Worm (Caenorhabditis elegans) whole organism, L1 larva: ENCODE measurements around the gene sre-7.
"Not testable (repeated sequence)": the region's sequence is repeated elsewhere in the genome, so short reads cannot be mapped to it uniquely, and the experiment has no call there.

ENCODE experiments used
- Y116A8C.19 ChIP-seq: sonication (generic microtip); optimal IDR thresholded peaks from 2 replicates; lab custom pipeline; 2016; ENCODE audit warnings: missing compliant biosample characterization, missing genetic modification characterization, borderline replicate concordance
- ama-1 ChIP-seq: fragments of 150-350 bp; optimal IDR thresholded peaks from 2 replicates; lab custom pipeline; 2014
- ceh-63 ChIP-seq: fragments of 200-800 bp; sonication (Bioruptor generic); optimal IDR thresholded peaks from 2 replicates; lab custom pipeline; 2018; ENCODE audit warnings: mild to moderate bottlenecking, missing genetic modification characterization, missing compliant biosample characterization
- ceh-88 ChIP-seq: fragments of 200-800 bp; sonication (Bioruptor generic); IDR thresholded peaks from 2 replicates; pipeline ENCODE4 v1.3.6; 2022; ENCODE audit warnings: missing genetic modification characterization, missing compliant biosample characterization
- ceh-90 ChIP-seq: sonication (generic microtip); optimal IDR thresholded peaks from 2 replicates; lab custom pipeline; 2016; ENCODE audit warnings: missing genetic modification characterization, missing compliant biosample characterization
- ces-1 ChIP-seq: fragments of 150-350 bp; optimal IDR thresholded peaks from 2 replicates; lab custom pipeline; 2014; ENCODE audit warnings: missing biosample characterization, missing genetic modification reagents, missing genetic modification characterization
- efl-1 ChIP-seq, 4 experiments: fragments of 150-350 bp; optimal IDR thresholded peaks in 3 of 4; peaks in 1 of 4; 1 replicate in 1 of 4; 2 replicates in 3 of 4; lab custom pipeline; 2014; ENCODE audit warnings: missing biosample characterization in 2 of 4, missing genetic modification characterization in 2 of 4, missing genetic modification reagents in 2 of 4
- egl-13 ChIP-seq: sonication (generic microtip); optimal IDR thresholded peaks from 2 replicates; lab custom pipeline; 2016; ENCODE audit warnings: missing genotype, missing genetic modification reagents, missing genetic modification characterization, missing compliant biosample characterization
- egl-27 ChIP-seq, 2 experiments: fragments of 150-350 bp in 1 of 2; sonication (generic microtip); optimal IDR thresholded peaks; 3 replicates each; lab custom pipeline; 2017 to 2018; ENCODE audit warnings: missing biosample characterization in 2 of 2, missing genetic modification characterization in 2 of 2, missing genetic modification reagents in 2 of 2
- elt-2 ChIP-seq: sonication (generic microtip); optimal IDR thresholded peaks from 2 replicates; lab custom pipeline; 2016; ENCODE audit warnings: missing genetic modification characterization, mild to moderate bottlenecking, inconsistent platforms, missing compliant biosample characterization, missing genetic modification reagents
- ets-5 ChIP-seq: fragments of 200-800 bp; sonication (Bioruptor generic); IDR thresholded peaks from 2 replicates; pipeline ENCODE4 v1.3.6; 2022; ENCODE audit warnings: missing genetic modification characterization, missing compliant biosample characterization
- fkh-10 ChIP-seq: sonication (generic microtip); optimal IDR thresholded peaks from 2 replicates; lab custom pipeline; 2017; ENCODE audit warnings: missing biosample characterization, missing genetic modification reagents, missing genetic modification characterization
- hlh-17 ChIP-seq: fragments of 200-800 bp; sonication (Bioruptor generic); optimal IDR thresholded peaks from 2 replicates; lab custom pipeline; 2018; ENCODE audit warnings: missing genetic modification characterization, mild to moderate bottlenecking, missing compliant biosample characterization, moderate library complexity, borderline replicate concordance
- hlh-4 ChIP-seq: sonication (generic microtip); optimal IDR thresholded peaks from 2 replicates; lab custom pipeline; 2016; ENCODE audit warnings: mild to moderate bottlenecking, missing genetic modification characterization, missing compliant biosample characterization
- hpl-2 ChIP-seq: fragments of 150-350 bp; optimal IDR thresholded peaks from 2 replicates; lab custom pipeline; 2014; ENCODE audit warnings: missing biosample characterization, missing genetic modification reagents, missing genetic modification characterization
- irx-1 ChIP-seq: sonication (generic microtip); optimal IDR thresholded peaks from 2 replicates; lab custom pipeline; 2016; ENCODE audit warnings: missing genetic modification characterization, missing compliant biosample characterization
- isw-1 ChIP-seq: fragments of 200-800 bp; sonication (Bioruptor generic); IDR thresholded peaks from 2 replicates; pipeline ENCODE4 v1.3.6; 2022; ENCODE audit warnings: missing genetic modification characterization, missing compliant biosample characterization
- lsy-2 ChIP-seq, 2 experiments: fragments of 150-350 bp; optimal IDR thresholded peaks; 2 replicates each; lab custom pipeline; 2014; ENCODE audit warnings: missing biosample characterization in 2 of 2, missing genetic modification characterization in 2 of 2
- mab-9 ChIP-seq: fragments of 200-800 bp; sonication (Bioruptor generic); IDR thresholded peaks from 2 replicates; pipeline ENCODE4 v1.3.6; 2022; ENCODE audit warnings: missing genetic modification reagents, missing genetic modification characterization, missing compliant biosample characterization
- mep-1 ChIP-seq: fragments of 150-350 bp; optimal IDR thresholded peaks from 2 replicates; lab custom pipeline; 2014; ENCODE audit warnings: missing biosample characterization, missing genetic modification characterization
- nhr-11 ChIP-seq: fragments of 150-350 bp; optimal IDR thresholded peaks from 2 replicates; lab custom pipeline; 2014; ENCODE audit warnings: missing biosample characterization, missing genetic modification characterization
- nhr-237 ChIP-seq: fragments of 150-350 bp; optimal IDR thresholded peaks from 2 replicates; lab custom pipeline; 2014; ENCODE audit warnings: missing biosample characterization, missing genetic modification characterization
- nhr-28 ChIP-seq: fragments of 150-350 bp; optimal IDR thresholded peaks from 2 replicates; lab custom pipeline; 2014; ENCODE audit warnings: missing biosample characterization, missing genetic modification characterization
- nhr-71 ChIP-seq: sonication (generic microtip); optimal IDR thresholded peaks from 2 replicates; lab custom pipeline; 2016; ENCODE audit warnings: mild to moderate bottlenecking, missing genetic modification characterization, moderate library complexity, missing compliant biosample characterization
- nhr-85 ChIP-seq: sonication (generic microtip); peaks from one replicate; lab custom pipeline; 2016; ENCODE audit warnings: missing genetic modification characterization, inconsistent platforms, missing compliant biosample characterization
- nhr-90 ChIP-seq: sonication (generic microtip); optimal IDR thresholded peaks from 2 replicates; lab custom pipeline; 2016; ENCODE audit warnings: mild to moderate bottlenecking, missing genetic modification characterization, missing compliant biosample characterization; ENCODE audit not compliant: poor library complexity
- rnt-1 ChIP-seq: sonication (generic microtip); optimal IDR thresholded peaks from 2 replicates; lab custom pipeline; 2016; ENCODE audit warnings: mild to moderate bottlenecking, missing genetic modification characterization, moderate library complexity, missing compliant biosample characterization
- snu-23 ChIP-seq: sonication (generic microtip); optimal IDR thresholded peaks from 2 replicates; lab custom pipeline; 2016; ENCODE audit warnings: missing genetic modification characterization, missing compliant biosample characterization
- sox-4 ChIP-seq: sonication (generic microtip); optimal IDR thresholded peaks from 2 replicates; lab custom pipeline; 2016; ENCODE audit warnings: missing genetic modification characterization, missing compliant biosample characterization
- sup-37 ChIP-seq: fragments of 200-800 bp; sonication (Bioruptor generic); optimal IDR thresholded peaks from 2 replicates; lab custom pipeline; 2018; ENCODE audit warnings: mild to moderate bottlenecking, missing genetic modification characterization, missing compliant biosample characterization
- tlp-1 ChIP-seq: fragments of 150-350 bp; optimal IDR thresholded peaks from 2 replicates; lab custom pipeline; 2014; ENCODE audit warnings: missing biosample characterization, missing genetic modification characterization
- unc-30 ChIP-seq: sonication (generic microtip); optimal IDR thresholded peaks from 2 replicates; lab custom pipeline; 2017; ENCODE audit warnings: missing biosample characterization, missing genetic modification characterization
- unc-62 ChIP-seq: fragments of 150-350 bp; optimal IDR thresholded peaks from 2 replicates; lab custom pipeline; 2014; ENCODE audit warnings: missing biosample characterization, missing genetic modification reagents, missing genetic modification characterization
- vab-15 ChIP-seq: sonication (generic microtip); optimal IDR thresholded peaks from 2 replicates; lab custom pipeline; 2017; ENCODE audit warnings: missing genotype, mild to moderate bottlenecking, missing genetic modification characterization, missing compliant biosample characterization
- xbp-1 ChIP-seq: sonication (generic microtip); optimal IDR thresholded peaks from 2 replicates; lab custom pipeline; 2016; ENCODE audit warnings: missing genetic modification characterization, missing compliant biosample characterization

Gene sre-7

DNA sequence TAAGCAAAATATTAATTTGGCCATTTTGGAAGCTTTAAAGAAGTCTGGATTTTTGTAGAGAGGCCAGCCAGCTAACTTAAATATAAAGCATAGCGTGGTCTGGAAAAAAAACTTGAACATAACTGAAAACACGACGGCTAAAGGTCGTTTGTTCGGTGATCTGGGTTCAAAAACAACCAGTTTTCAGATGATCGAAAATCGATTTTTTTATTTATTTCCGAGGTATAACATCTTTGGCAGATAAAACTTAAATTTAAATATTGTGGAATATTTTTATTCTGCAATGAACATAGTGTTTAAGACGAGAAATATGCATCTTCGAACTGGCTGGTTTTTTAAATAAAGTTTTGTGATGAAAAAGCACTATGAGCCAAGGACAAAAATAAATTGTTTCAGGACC is 24.6 kb downstream of the sre-7 start, which contains the start of gene F40G12.4:
F40G12.4 (minus strand) TSS at position 101 of the 400 bp plus-strand sequence.
- no peak for TF ChIP-seq lsy-2 (tag; optimal IDR thresholded peaks at IDR 0.05; lab: Kevin White, UChicago)
- no peak for TF ChIP-seq nhr-237
- no peak for TF ChIP-seq ces-1 (GFP tag; lab: Kevin White, UChicago)
- no peak for TF ChIP-seq nhr-90 (tag; lab: Kevin White, UChicago)
- no peak for TF ChIP-seq elt-2
- no peak for TF ChIP-seq tlp-1 (tag; lab: Kevin White, UChicago)
- no peak for TF ChIP-seq xbp-1 (tag; lab: Kevin White, UChicago)
- TF ChIP-seq mab-9 (GFP tag; lab: Robert Waterston, UW) = no peak
- no peak for TF ChIP-seq hlh-17
- TF ChIP-seq fkh-10 (GFP tag; lab: Kevin White, UChicago) = no peak
- TF ChIP-seq unc-30 (tag; lab: Kevin White, UChicago) = no peak
- no peak for TF ChIP-seq nhr-28
- TF ChIP-seq nhr-11 (tag; lab: Kevin White, UChicago) = no peak
- TF ChIP-seq hlh-4 (tag; lab: Kevin White, UChicago) = no peak
- no peak for TF ChIP-seq unc-62
- TF ChIP-seq egl-13 (tag; lab: Kevin White, UChicago) = no peak

DNA sequence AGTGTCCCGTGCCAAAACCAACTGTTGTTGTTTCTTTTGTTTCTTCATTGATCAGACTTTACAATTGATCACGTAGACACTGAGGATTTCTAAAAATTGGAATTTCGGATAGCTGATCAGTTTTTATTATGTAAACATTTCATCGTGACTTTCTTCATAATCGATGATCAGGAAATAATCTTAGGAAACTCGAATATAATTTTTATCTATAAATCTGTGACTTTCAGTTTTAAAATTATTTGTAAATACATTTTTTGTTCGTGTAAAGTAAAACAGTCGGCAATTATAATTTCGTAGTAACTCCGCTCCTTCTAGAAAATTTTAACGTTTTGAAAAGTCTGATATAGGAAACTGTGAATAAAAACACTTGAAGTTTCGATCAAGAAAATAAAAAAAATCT is 26.7 kb downstream of the sre-7 start, which contains the start of gene F40G12.5:
F40G12.5 (minus strand) TSS at position 101 of the 400 bp plus-strand sequence.
- TF ChIP-seq rnt-1 (tag; lab: Kevin White, UChicago) (no peak), hlh-17 (no peak), egl-13 (tag; lab: Kevin White, UChicago) (no peak), ces-1 (GFP tag; lab: Kevin White, UChicago) (no peak), ets-5 (GFP tag; lab: Robert Waterston, UW) (no peak), tlp-1 (tag; lab: Kevin White, UChicago) (no peak), ceh-88 (GFP tag; lab: Robert Waterston, UW) (no peak), Y116A8C.19 (no peak), snu-23 (GFP tag; lab: Kevin White, UChicago) (no peak), nhr-85 (tag; lab: Kevin White, UChicago) (no peak), sox-4 (tag; lab: Kevin White, UChicago) (no peak)

DNA sequence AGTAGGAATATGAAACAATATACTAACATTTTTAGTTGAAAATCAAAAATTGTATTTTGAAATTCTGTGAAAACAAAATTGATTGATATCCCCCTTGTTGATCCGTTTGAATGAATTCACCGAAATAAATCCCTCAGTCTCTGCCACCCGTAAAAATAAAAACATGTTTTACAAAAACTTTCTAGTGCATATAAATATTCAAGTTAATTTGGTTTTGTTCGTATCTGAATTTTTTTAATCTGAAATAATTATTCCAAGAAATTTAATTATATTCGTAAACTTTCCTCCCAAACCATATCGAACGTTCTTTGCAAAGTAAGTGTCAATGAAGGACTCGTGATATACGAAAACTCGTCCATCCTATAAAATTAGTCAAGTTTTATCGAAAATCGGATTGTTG is 29.0 kb downstream of the sre-7 start, which contains the start of gene F40G12.6:
F40G12.6 (minus strand) TSS at position 101 of the 400 bp plus-strand sequence.
- TF ChIP-seq isw-1 (GFP tag; lab: Robert Waterston, UW) (no peak), nhr-237 (no peak), elt-2 (no peak), vab-15 (tag; lab: Kevin White, UChicago) (no peak), sox-4 (tag; lab: Kevin White, UChicago) (no peak), hlh-4 (tag; lab: Kevin White, UChicago) (no peak), irx-1 (no peak), efl-1 (optimal IDR thresholded peaks at IDR 0.05; lab: Kevin White, UChicago) (no peak), efl-1 (GFP tag; optimal IDR thresholded peaks at IDR 0.05 in 1 of 2; lab: Kevin White, UChicago) (no peak), ama-1 (lab: Kevin White, UChicago) (no peak), nhr-28 (no peak), mep-1 (tag; lab: Kevin White, UChicago) (no peak), egl-27 (tag; optimal IDR thresholded peaks at IDR 0.05; lab: Kevin White, UChicago) (no peak), nhr-71 (tag; lab: Kevin White, UChicago) (no peak), mab-9 (GFP tag; lab: Robert Waterston, UW) (no peak), ceh-90 (tag; lab: Kevin White, UChicago) (no peak), sup-37 (GFP tag; lab: Kevin White, UChicago) (no peak), ceh-63 (GFP tag; lab: Kevin White, UChicago) (no peak), hpl-2 (GFP tag; lab: Kevin White, UChicago) (no peak)

DNA sequence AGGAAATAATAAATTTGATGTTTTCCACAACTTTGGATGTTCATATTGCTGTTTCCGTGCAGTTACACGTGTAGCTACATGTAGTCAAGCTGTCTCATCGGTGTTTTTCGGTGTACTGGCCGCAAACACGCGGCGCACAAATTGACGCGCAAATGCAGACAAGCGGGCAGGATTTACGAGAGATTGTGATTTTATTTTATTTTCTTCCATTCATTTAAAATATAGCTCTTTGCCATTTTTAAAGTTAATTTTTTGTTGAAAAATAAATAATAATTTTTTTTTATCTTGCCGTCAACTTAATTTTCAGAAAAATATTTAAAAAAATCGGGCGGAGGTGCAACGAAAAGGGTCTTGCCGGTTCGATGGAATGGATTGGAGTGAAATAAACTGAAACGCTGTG is 30.3 kb downstream of the sre-7 start, which contains the start of gene F40G12.7:
F40G12.7 (plus strand) TSS at position 301 of the 400 bp plus-strand sequence.
- not testable (repeated sequence) for TF ChIP-seq fkh-10 (GFP tag; lab: Kevin White, UChicago); hlh-4 (tag; lab: Kevin White, UChicago); unc-62
